Worm (Caenorhabditis elegans) whole organism, L4 larva: ENCODE data around the gene srv-1.

Experiments used
- ceh-32 ChIP-seq: sonication (generic microtip); optimal IDR thresholded peaks from 2 replicates; lab custom pipeline; 2016; ENCODE audit warnings: mild to moderate bottlenecking, missing genetic modification characterization, missing compliant biosample characterization; ENCODE audit not compliant: poor library complexity
- cey-2 ChIP-seq: sonication (generic microtip); optimal IDR thresholded peaks from 3 replicates; lab custom pipeline; 2017; ENCODE audit warnings: missing genetic modification characterization, mild to moderate bottlenecking, missing compliant biosample characterization, antibody characterized with exemption, borderline replicate concordance; ENCODE audit not compliant: insufficient read depth
- pqm-1 ChIP-seq: sonication (generic microtip); optimal IDR thresholded peaks from 2 replicates; lab custom pipeline; 2017; ENCODE audit warnings: missing biosample characterization, missing genetic modification characterization

Gene srv-1

DNA sequence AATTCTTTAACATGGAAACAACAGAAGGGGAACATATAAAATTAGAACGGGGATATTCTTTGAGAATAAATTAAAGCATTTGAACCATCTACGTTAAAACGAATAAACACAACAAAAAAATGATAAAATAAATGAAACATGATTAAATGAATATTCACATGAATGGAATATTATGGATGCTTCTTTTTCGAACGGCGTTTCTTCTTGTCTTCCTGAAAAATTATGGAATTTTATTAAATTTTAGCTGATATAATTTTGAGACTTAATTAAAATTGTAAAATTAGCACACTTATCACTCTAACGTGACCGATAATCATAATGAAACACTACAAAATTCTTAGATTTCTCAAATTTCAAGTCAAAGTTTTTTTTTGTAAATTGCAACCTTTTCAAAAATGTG is 50.4 kb downstream of the srv-1 start (continued):
- TF ChIP-seq ceh-32 (tag; lab: Kevin White, UChicago) (no peak), pqm-1 (tag; lab: Kevin White, UChicago) (no peak), cey-2 (tag; lab: Kevin White, UChicago) (no peak)
